Fruit fly (Drosophila melanogaster) whole organism: ENCODE measurements around the gene Cyp4ac3.
A peak's percentile ranks its signal among the peaks of the same experiment; 100 is the strongest.

Experiments
- CG8478 ChIP-seq: fragments of >200 bp; optimal IDR thresholded peaks from 2 replicates; lab custom pipeline; 2018; ENCODE audit warnings: inconsistent platforms
- Dll ChIP-seq: fragments of >200 bp; optimal IDR thresholded peaks from 2 replicates; lab custom pipeline; 2017
- EcR ChIP-seq, 2 experiments: fragments of >200 bp; optimal IDR thresholded peaks; 2 replicates each; lab custom pipeline; 2017; ENCODE audit warnings: missing biosample characterization in 2 of 2, missing genetic modification characterization in 2 of 2, missing genetic modification reagents in 2 of 2
- pan ChIP-seq: fragments of >200 bp; optimal IDR thresholded peaks from 2 replicates; lab custom pipeline; 2017
- psq ChIP-seq: fragments of >200 bp; optimal IDR thresholded peaks from 2 replicates; lab custom pipeline; 2017
- usp ChIP-seq: fragments of >200 bp; optimal IDR thresholded peaks from 2 replicates; lab custom pipeline; 2017; ENCODE audit warnings: missing biosample characterization, missing genetic modification characterization, mixed read lengths

The Cyp4ac3 gene

dm6 chr2L:5285860-5286259 is 17.6 kb downstream of the Cyp4ac3 start:
- no peak for TF ChIP-seq usp (GFP tag; lab: Kevin White, UChicago)
- no peak for TF ChIP-seq psq (lab: Kevin White, UChicago)
- TF ChIP-seq Dll (lab: Kevin White, UChicago), result no peak
- no peak for TF ChIP-seq CG8478
- no peak for TF ChIP-seq EcR (GFP tag; optimal IDR thresholded peaks at IDR 0.05; lab: Kevin White, UChicago)
- TF ChIP-seq pan (lab: Kevin White, UChicago), result no peak

- TF ChIP-seq usp (GFP tag; lab: Kevin White, UChicago) (no peak), Dll (lab: Kevin White, UChicago) (no peak), EcR (GFP tag; optimal IDR thresholded peaks at IDR 0.05; lab: Kevin White, UChicago) (no peak), psq (lab: Kevin White, UChicago) (no peak), pan (lab: Kevin White, UChicago) (no peak), CG8478 (no peak)
These were observed 18.3 kb downstream of the Cyp4ac3 start for dm6 chr2L:5286572-5286971.

- no peak for TF ChIP-seq usp (GFP tag; lab: Kevin White, UChicago)
- TF ChIP-seq EcR (GFP tag; optimal IDR thresholded peaks at IDR 0.05; lab: Kevin White, UChicago), result peak in 1 of 2 experiments; percentile 93
These were observed 19.4 kb downstream of the Cyp4ac3 start for dm6 chr2L:5287599-5288261.

- no peak for TF ChIP-seq EcR (GFP tag; optimal IDR thresholded peaks at IDR 0.05; lab: Kevin White, UChicago)
- no peak for TF ChIP-seq psq (lab: Kevin White, UChicago)
- TF ChIP-seq usp (GFP tag; lab: Kevin White, UChicago), result no peak
- no peak for TF ChIP-seq pan (lab: Kevin White, UChicago)
- no peak for TF ChIP-seq CG8478
- no peak for TF ChIP-seq Dll (lab: Kevin White, UChicago)
These were observed 19.9 kb downstream of the Cyp4ac3 start for dm6 chr2L:5288262-5288621.

dm6 chr2L:5288721-5289120 is 20.4 kb downstream of the Cyp4ac3 start, which contains the start of gene vri:
vri (plus strand) TSS chr2L:5288944.
- TF ChIP-seq psq (lab: Kevin White, UChicago) (no peak), EcR (GFP tag; optimal IDR thresholded peaks at IDR 0.05; lab: Kevin White, UChicago) (no peak), CG8478 (no peak), pan (lab: Kevin White, UChicago) (no peak)

- TF ChIP-seq pan (lab: Kevin White, UChicago) (no peak), psq (lab: Kevin White, UChicago) (no peak), Dll (lab: Kevin White, UChicago) (no peak), usp (GFP tag; lab: Kevin White, UChicago) (no peak)
These were observed 21.6 kb downstream of the Cyp4ac3 start for dm6 chr2L:5289921-5290320.

dm6 chr2L:5290530-5290929 is 22.2 kb downstream of the Cyp4ac3 start:
- TF ChIP-seq usp (GFP tag; lab: Kevin White, UChicago), result no peak
- TF ChIP-seq Dll (lab: Kevin White, UChicago), result no peak
- TF ChIP-seq CG8478, result no peak
- no peak for TF ChIP-seq psq (lab: Kevin White, UChicago)
- no peak for TF ChIP-seq pan (lab: Kevin White, UChicago)
- no peak for TF ChIP-seq EcR (GFP tag; optimal IDR thresholded peaks at IDR 0.05; lab: Kevin White, UChicago)

dm6 chr2L:5291195-5291594 is 22.9 kb downstream of the Cyp4ac3 start:
- TF ChIP-seq psq (lab: Kevin White, UChicago), result no peak
- peak in 1 of 2 experiments; percentile 29 for TF ChIP-seq EcR (GFP tag; optimal IDR thresholded peaks at IDR 0.05; lab: Kevin White, UChicago)
- no peak for TF ChIP-seq CG8478

dm6 chr2L:5291869-5292642 is 23.8 kb downstream of the Cyp4ac3 start:
- TF ChIP-seq EcR (GFP tag; optimal IDR thresholded peaks at IDR 0.05; lab: Kevin White, UChicago) (peak; percentile 79 to 93), psq (lab: Kevin White, UChicago) (no peak), pan (lab: Kevin White, UChicago) (no peak), usp (GFP tag; lab: Kevin White, UChicago) (no peak), CG8478 (peak; percentile 50), Dll (lab: Kevin White, UChicago) (peak; percentile 31)

dm6 chr2L:5292643-5292963 is 24.3 kb downstream of the Cyp4ac3 start:
- TF ChIP-seq CG8478, result no peak

- TF ChIP-seq CG8478, result peak; percentile 26
- TF ChIP-seq Dll (lab: Kevin White, UChicago), result peak; percentile 75
- no peak for TF ChIP-seq psq (lab: Kevin White, UChicago)
- TF ChIP-seq EcR (GFP tag; optimal IDR thresholded peaks at IDR 0.05; lab: Kevin White, UChicago), result peak; percentile 99 to 100
These were observed 24.7 kb downstream of the Cyp4ac3 start for dm6 chr2L:5292977-5293513.

dm6 chr2L:5294392-5295244 is 26.3 kb downstream of the Cyp4ac3 start:
- TF ChIP-seq pan (lab: Kevin White, UChicago) (no peak), psq (lab: Kevin White, UChicago) (no peak), Dll (lab: Kevin White, UChicago) (no peak), CG8478 (no peak), EcR (GFP tag; optimal IDR thresholded peaks at IDR 0.05; lab: Kevin White, UChicago) (peak; percentile 72 to 75)
